Worm (Caenorhabditis elegans): ENCODE measurements around the gene hrg-7.

DNA sequence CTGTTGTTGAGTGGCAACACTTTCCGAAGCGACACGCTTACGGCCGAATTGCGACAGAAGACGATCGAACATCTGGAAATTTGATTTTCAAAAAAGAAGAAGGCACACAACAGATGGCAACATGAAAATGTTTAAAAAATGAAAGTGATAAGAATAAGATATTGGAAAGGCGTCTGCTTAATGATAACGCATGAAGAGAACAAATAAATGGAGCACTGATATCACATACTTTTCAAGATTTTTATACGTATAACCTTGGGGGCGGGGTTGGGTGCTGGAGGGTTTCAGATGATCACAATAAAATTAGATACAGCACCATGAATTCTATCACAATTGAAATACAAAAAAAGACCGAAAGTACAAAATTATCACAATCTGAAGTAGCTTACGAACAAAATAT lies 3.1 kb downstream of the hrg-7 start, which contains the start of gene C15C8.7:
- TF ChIP-seq unc-62 (GFP tag; optimal IDR thresholded peaks at IDR 0.05): no peak
- no peak for TF ChIP-seq lsy-2 (tag; optimal IDR thresholded peaks at IDR 0.05)
- no peak for TF ChIP-seq nhr-12 (tag; optimal IDR thresholded peaks at IDR 0.05)
- TF ChIP-seq nhr-2 (tag; optimal IDR thresholded peaks at IDR 0.05): no peak
- TF ChIP-seq lin-13 (tag; optimal IDR thresholded peaks at IDR 0.05): no peak

Data from whole organism, mixed stage, embryonic.